Worm (Caenorhabditis elegans) whole organism, L4 larva: ENCODE data around the gene B0513.90.

Experiments
- F10B5.3 ChIP-seq: sonication (generic microtip); optimal IDR thresholded peaks from 2 replicates; lab custom pipeline; 2016; ENCODE audit warnings: mild to moderate bottlenecking, missing genetic modification characterization, missing compliant biosample characterization
- ZK337.2 ChIP-seq: fragments of 200-800 bp; sonication (Bioruptor generic); IDR thresholded peaks from 2 replicates; pipeline ENCODE4 v1.3.6; 2022; ENCODE audit warnings: missing genetic modification reagents, missing genetic modification characterization, missing compliant biosample characterization
- ces-1 ChIP-seq: fragments of 150-350 bp; sonication (generic microtip); optimal IDR thresholded peaks from 4 replicates; lab custom pipeline; 2014; ENCODE audit warnings: missing biosample characterization, missing genetic modification reagents, missing genetic modification characterization
- dmd-8 ChIP-seq: fragments of 200-800 bp; sonication (Bioruptor generic); IDR thresholded peaks from 2 replicates; pipeline ENCODE4 v1.3.6; 2022; ENCODE audit warnings: missing genetic modification characterization, missing compliant biosample characterization
- gei-8 ChIP-seq: fragments of 200-800 bp; sonication (Bioruptor generic); optimal IDR thresholded peaks from 2 replicates; lab custom pipeline; 2018; ENCODE audit warnings: mild to moderate bottlenecking, missing genetic modification characterization, missing compliant biosample characterization
- lin-39 ChIP-seq: fragments of 150-350 bp; optimal IDR thresholded peaks from 2 replicates; lab custom pipeline; 2014; ENCODE audit warnings: missing biosample characterization, missing genetic modification reagents, missing genetic modification characterization
- nhr-28 ChIP-seq: fragments of 150-350 bp; optimal IDR thresholded peaks from 2 replicates; lab custom pipeline; 2014; ENCODE audit warnings: missing biosample characterization, missing genetic modification characterization
- nhr-76 ChIP-seq: fragments of 150-350 bp; optimal IDR thresholded peaks from 2 replicates; lab custom pipeline; 2014; ENCODE audit warnings: missing biosample characterization, missing genetic modification characterization
- unc-62 ChIP-seq, 3 experiments: fragments of 150-350 bp in 1 of 3; sonication (generic microtip); optimal IDR thresholded peaks in 2 of 3; peaks in 1 of 3; 1 replicate in 1 of 3; 2 replicates in 2 of 3; lab custom pipeline; 2014 to 2017; ENCODE audit warnings: missing biosample characterization in 3 of 3, missing genetic modification characterization in 3 of 3, missing genetic modification reagents in 3 of 3, missing genotype in 1 of 3
- zag-1 ChIP-seq: fragments of 150-350 bp; optimal IDR thresholded peaks from 2 replicates; lab custom pipeline; 2014; ENCODE audit warnings: missing biosample characterization, missing genetic modification characterization

ce11 chrIV:13880803-13881202 is 13.9 kb downstream of the B0513.90 start:
- TF ChIP-seq gei-8 (GFP tag; lab: Kevin White, UChicago) (no peak), zag-1 (tag; lab: Kevin White, UChicago) (no peak), dmd-8 (GFP tag; lab: Robert Waterston, UW) (no peak), nhr-28 (no peak), nhr-76 (tag; lab: Kevin White, UChicago) (no peak), lin-39 (no peak), unc-62 (GFP tag; optimal IDR thresholded peaks at IDR 0.05 in 1 of 2; lab: Kevin White, UChicago) (no peak), unc-62 (tag; optimal IDR thresholded peaks at IDR 0.05; lab: Kevin White, UChicago) (no peak), ZK337.2 (GFP tag; lab: Robert Waterston, UW) (no peak), F10B5.3 (tag; lab: Kevin White, UChicago) (no peak), ces-1 (GFP tag; lab: Kevin White, UChicago) (no peak)
